Fruit fly (Drosophila melanogaster) whole organism, larva: ENCODE results near the gene Ced-12.

ENCODE experiments used
- noc ChIP-seq: fragments of 200-800 bp; sonication (Bioruptor generic); optimal IDR thresholded peaks from 3 replicates; lab custom pipeline; 2019; ENCODE audit warnings: missing biosample characterization, mild to moderate bottlenecking, missing genetic modification characterization, moderate library complexity

Gene Ced-12

dm6 chr2L:12097698-12098097 lies at the start of gene Ced-12:
Gene Ced-12 (plus strand): TSS chr2L:12097838.
- no peak for TF ChIP-seq noc (tag; lab: Kevin White, UChicago)

DNA sequence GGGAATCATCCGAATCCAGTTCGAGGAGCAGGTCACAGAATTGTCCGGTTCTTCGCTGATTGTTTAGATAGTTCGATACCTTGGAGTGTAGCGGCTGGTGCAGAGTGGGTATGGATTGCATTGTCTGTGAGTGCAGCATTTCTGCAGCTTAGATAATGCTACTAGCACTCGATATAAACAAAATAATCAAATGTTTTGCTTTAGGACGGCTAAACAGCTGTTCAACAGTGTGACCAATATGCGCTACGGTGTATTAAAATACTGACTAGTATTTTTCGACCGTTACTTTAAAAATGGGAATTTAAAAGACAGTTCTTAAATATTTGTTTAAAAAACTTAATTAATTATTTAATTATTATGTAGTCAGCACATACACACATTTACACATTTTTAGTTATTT lies 48.9 kb upstream of the Ced-12 start, which contains the start of gene Plzf:
Gene Plzf, minus strand, starts transcription at position 196 of the 400 bp plus-strand sequence.
- TF ChIP-seq noc (tag; lab: Kevin White, UChicago) = no peak

DNA sequence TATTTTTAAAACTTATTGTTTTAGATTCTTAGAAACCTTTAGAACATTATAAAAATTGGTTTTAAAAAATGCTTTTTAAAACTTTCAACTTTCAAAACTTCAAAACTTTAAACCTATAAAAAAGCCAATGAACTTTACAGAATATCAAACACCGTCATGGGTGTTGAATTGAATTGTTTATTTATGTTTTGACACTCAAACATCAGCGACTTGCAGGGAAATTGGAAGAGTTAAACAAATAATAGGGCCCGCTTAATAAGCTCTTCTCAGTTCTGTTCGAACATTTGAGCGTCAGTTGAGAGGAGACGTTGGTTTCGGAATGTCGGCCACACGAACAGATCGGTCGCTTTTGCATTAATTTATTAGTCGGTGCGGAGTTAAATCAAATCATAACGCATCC lies 48.5 kb upstream of the Ced-12 start, which contains the start of gene PLCXD:
Gene PLCXD, plus strand, starts transcription at position 286 of the 400 bp plus-strand sequence.
- no peak for TF ChIP-seq noc (tag; lab: Kevin White, UChicago)

DNA sequence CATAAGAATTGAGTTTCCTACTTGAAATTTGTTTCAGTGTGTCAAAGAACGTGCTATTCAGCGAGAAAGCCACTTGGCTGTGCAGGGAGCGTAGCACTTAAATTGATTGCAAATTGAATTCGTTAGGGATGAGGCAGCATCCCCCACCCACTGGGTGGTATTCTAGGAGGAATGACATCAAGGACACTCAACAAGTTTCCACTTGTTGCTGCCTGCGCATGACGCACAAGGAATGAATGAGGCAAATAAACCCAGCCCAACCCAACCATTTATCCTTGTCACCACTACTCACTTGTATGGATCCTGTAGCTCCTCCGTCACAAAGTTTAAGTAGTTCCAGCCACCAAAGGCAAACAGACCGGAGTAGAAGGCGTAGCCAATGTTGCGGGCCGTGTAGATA lies 44.3 kb upstream of the Ced-12 start:
- no peak for TF ChIP-seq noc (tag; lab: Kevin White, UChicago)

DNA sequence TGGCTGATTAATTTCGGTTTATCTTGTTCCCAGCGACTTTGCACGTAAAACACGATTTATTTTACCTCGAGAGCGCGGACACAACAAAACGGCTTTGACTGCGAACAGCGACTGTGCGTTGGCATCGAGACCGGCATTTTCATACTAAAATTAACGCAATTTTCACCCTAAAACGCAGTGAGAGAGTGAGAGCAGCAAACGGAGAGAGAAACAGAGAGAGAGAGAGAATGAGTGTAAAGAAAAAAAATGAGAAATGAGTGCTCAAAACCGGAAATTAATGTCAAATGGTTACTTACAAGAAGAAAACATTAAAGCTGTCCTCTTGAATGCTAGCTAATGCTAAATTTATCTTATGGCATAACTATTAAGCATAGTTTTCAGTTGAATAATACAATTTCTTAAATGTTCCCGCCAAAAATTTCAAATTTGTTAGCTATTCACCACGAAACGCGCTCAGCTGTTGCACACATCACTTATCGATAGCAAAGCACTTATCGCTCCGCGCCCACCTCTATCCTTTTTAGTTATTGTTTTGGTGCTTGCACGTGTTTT lies 41.7 kb upstream of the Ced-12 start, which contains the start of the genes JhI-21, RpL7-like and CG34164:
Gene JhI-21, minus strand, starts transcription at position 206 of the 552 bp plus-strand sequence.
Gene RpL7-like, plus strand, starts transcription at position 490 of the 552 bp plus-strand sequence.
Gene CG34164, plus strand, starts transcription at position 512 of the 552 bp plus-strand sequence.
- TF ChIP-seq noc (tag; lab: Kevin White, UChicago) = no peak

- no peak for TF ChIP-seq noc (tag; lab: Kevin White, UChicago)
These were observed 34.6 kb upstream of the Ced-12 start, which contains the start of gene Rab3-GAP for dm6 chr2L:12063035-12063434. Gene Rab3-GAP (minus strand): TSS chr2L:12063184.

DNA sequence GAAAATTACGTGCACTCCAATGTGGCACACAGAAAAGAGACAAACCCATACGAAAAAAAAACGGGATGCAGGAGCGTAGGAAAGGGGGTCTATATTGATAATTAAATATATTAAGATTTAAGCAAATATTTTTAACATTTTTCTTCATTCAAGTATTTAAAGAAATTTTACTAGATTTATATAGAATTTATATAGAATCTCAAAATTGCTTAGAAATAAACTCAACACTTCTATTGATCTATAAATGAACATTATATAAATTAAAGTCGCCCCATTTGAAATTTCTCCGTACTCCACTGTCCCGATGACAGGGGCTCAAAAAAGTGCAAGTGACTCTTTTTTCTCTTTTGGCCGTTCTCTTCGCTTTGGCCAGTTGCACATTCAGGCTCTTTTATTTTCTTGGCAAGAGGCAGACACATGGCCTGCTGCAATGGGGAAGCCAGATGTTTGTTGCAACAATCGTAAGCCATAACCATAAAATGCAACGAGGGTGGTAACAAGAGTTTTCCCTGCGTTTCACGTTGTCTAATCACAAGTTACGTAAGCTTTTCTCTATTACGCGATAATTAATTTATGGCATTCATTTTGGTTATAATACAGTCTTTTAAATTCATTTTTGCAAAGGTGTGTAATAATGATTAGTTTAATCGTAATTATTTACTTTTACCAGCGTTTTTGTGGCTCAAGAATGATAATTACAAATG lies 31.8 kb upstream of the Ced-12 start:
- no peak for TF ChIP-seq noc (tag; lab: Kevin White, UChicago)

- no peak for TF ChIP-seq noc (tag; lab: Kevin White, UChicago)
These were observed 30.9 kb upstream of the Ced-12 start, which contains the start of gene firl for dm6 chr2L:12066617-12067251. Gene firl (minus strand): TSS chr2L:12066775.

DNA sequence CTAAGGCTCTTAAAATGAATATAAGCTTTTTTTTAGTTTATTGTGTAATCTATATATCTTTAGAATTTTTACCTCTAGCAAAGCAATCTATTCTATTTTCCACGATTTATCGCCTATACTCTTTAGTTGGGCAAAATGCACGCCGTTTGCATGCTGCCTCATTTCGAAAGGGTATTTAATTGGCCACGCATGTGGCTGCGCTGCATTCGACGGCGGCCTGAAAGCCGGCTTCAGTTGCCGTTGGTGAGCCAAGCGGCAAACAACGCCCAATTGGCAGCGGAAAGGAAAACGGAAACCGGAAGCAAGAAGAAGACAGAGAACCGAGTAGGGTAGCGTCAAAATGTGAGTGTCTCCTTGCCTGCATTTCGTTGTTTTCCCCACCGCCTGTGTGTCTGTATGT lies 21.8 kb upstream of the Ced-12 start, which contains the start of gene CG14947:
Gene CG14947, plus strand, starts transcription at position 251 of the 400 bp plus-strand sequence.
- TF ChIP-seq noc (tag; lab: Kevin White, UChicago) = no peak

DNA sequence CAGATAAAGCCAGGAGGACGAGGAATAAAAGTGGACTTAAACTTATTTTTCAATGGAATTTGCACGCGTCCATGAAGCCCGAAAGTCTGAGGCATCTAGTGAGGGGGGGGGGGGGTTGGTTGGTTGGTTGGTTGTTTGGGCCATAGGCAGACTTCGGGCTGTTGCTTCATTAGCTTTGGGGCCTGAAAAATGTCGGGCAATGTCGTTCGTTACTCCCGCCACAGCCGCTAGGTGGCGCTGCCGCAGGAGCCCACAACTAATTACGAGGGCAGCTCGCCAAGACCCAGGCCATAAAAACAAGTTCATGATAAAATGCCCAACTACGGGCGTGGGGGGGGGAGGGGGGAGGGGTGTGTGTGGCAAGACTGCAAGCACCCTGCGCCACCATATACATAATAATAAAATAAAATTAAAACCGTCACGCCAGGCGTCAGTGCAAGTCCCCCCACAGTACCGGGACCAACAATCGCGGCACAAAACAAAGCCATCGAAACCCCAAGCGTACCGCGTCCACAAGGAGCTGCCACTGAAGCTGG lies 19.4 kb upstream of the Ced-12 start:
- no peak for TF ChIP-seq noc (tag; lab: Kevin White, UChicago)

- no peak for TF ChIP-seq noc (tag; lab: Kevin White, UChicago)
These were observed 18.9 kb upstream of the Ced-12 start for dm6 chr2L:12078695-12079094.

DNA sequence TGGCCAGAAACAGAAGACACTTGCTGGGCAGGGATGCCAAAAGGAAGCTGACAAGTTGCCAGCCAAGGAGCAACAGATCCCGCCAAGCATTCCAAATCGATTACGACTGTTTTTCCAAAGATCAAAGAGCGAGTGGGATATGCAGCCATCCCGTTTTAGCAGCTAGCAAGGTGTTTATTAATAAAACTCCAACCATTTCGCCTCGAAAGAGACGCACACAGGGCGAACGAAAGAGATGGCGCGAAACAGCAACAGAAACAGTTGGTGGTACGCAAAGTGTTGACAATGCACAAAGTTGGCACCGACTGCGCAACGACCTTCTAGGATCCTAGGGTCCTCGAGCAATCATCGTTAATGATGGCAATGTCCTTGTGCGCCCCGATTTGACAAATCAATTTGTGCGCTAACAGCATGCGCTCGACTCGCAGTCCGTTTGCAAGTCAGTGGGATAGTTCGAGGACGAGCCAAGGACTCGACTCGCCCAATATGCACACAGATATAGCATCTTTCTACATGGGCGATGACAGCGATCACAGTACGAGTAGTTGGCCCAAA lies 17.7 kb upstream of the Ced-12 start:
- no peak for TF ChIP-seq noc (tag; lab: Kevin White, UChicago)

DNA sequence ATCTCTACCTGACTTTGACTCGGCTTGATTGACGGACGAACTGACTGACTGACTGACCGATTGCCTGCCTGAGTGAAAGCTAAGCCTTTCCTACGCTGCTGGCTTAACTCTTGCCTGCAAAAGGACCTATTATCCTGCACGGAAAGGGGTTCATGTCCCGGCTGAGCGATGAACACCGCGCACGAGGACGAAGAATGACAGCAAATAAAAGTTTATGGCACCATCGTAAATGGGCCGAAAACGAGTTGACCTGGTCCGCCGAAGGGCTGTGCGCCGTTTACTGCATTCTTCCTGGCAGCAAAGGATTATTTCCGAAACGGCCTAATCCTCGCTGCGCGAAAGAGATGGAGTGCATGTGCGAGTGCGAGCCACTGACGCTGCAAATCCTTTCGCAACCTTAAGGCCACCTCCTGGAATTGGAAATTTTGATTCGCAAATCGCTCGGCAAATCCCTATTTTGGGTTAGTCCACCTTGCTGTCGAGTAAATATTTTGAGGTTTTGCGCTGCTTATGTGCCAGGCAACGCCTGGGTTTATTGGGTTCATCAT lies 16.4 kb upstream of the Ced-12 start:
- no peak for TF ChIP-seq noc (tag; lab: Kevin White, UChicago)

DNA sequence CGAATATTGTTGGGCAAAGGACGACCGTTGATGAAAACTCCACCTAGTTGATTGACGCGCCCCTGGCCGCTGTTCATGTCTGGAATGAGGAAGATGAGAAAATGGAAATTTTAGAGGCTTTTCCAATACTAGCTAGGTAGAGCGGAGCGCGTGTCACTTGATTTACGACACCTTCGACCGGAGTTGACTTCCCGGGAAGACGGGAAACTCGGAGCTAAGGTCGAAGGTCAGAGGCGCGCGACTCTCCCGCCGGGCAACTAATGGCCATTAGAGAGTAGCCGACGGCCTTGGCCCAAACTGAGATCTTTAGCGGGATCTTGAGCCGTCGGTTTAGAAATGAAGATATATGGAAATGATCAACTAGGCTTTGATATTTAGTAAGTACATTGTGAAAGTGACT lies 12.6 kb upstream of the Ced-12 start:
- TF ChIP-seq noc (tag; lab: Kevin White, UChicago) = no peak

dm6 chr2L:12085619-12086171 lies 11.9 kb upstream of the Ced-12 start, which contains the start of gene prd:
Gene prd (minus strand): TSS chr2L:12085827.
- TF ChIP-seq noc (tag; lab: Kevin White, UChicago) = no peak
